Worm (Caenorhabditis elegans) whole organism, mixed stage, embryonic: ENCODE measurements around the gene ubc-23.
A peak's percentile ranks its signal among the peaks of the same experiment; 100 is the strongest.

Experiments
- M03D4.4 ChIP-seq: sonication (generic microtip); optimal IDR thresholded peaks from 2 replicates; lab custom pipeline; 2017; ENCODE audit warnings: mild to moderate bottlenecking, missing genetic modification characterization, missing compliant biosample characterization
- bed-3 ChIP-seq: fragments of 200-800 bp; sonication (Bioruptor generic); optimal IDR thresholded peaks from 3 replicates; lab custom pipeline; 2018; ENCODE audit warnings: mild to moderate bottlenecking, missing genetic modification characterization, moderate library complexity, missing compliant biosample characterization
- blmp-1 ChIP-seq: fragments of 150-350 bp; optimal IDR thresholded peaks from 2 replicates; lab custom pipeline; 2014; ENCODE audit warnings: missing biosample characterization, missing genetic modification characterization
- ceh-39 ChIP-seq: fragments of 150-350 bp; optimal IDR thresholded peaks from 2 replicates; lab custom pipeline; 2014; ENCODE audit warnings: missing biosample characterization, missing genetic modification characterization
- ceh-43 ChIP-seq: fragments of 200-800 bp; sonication (Bioruptor generic); optimal IDR thresholded peaks from 2 replicates; lab custom pipeline; 2018; ENCODE audit warnings: mild to moderate bottlenecking, missing genetic modification characterization, moderate library complexity, missing compliant biosample characterization
- ceh-83 ChIP-seq: fragments of 200-800 bp; sonication (Bioruptor generic); optimal IDR thresholded peaks from 2 replicates; lab custom pipeline; 2018; ENCODE audit warnings: mild to moderate bottlenecking, missing genetic modification characterization, missing compliant biosample characterization
- ces-1 ChIP-seq: fragments of 150-350 bp; optimal IDR thresholded peaks from 2 replicates; lab custom pipeline; 2014; ENCODE audit warnings: missing biosample characterization, missing genetic modification reagents, missing genetic modification characterization
- cnd-1 ChIP-seq: fragments of 200-800 bp; sonication (Bioruptor generic); optimal IDR thresholded peaks from 2 replicates; lab custom pipeline; 2018; ENCODE audit warnings: mild to moderate bottlenecking, missing genetic modification characterization, missing compliant biosample characterization
- drap-1 ChIP-seq: fragments of 200-800 bp; sonication (Bioruptor generic); optimal IDR thresholded peaks from 3 replicates; lab custom pipeline; 2018; ENCODE audit warnings: mild to moderate bottlenecking, missing genetic modification characterization, missing compliant biosample characterization
- elt-1 ChIP-seq: sonication (generic microtip); optimal IDR thresholded peaks from 2 replicates; lab custom pipeline; 2017; ENCODE audit warnings: missing genetic modification characterization, mild to moderate bottlenecking, missing compliant biosample characterization, antibody characterized with exemption, moderate library complexity, borderline replicate concordance; ENCODE audit not compliant: insufficient read depth
- elt-3 ChIP-seq: fragments of 150-350 bp; optimal IDR thresholded peaks from 2 replicates; lab custom pipeline; 2014; ENCODE audit warnings: missing biosample characterization, missing genetic modification characterization
- flh-1 ChIP-seq: fragments of 200-800 bp; sonication (Bioruptor generic); optimal IDR thresholded peaks from 2 replicates; lab custom pipeline; 2018; ENCODE audit warnings: mild to moderate bottlenecking, missing genetic modification characterization, moderate library complexity, missing compliant biosample characterization
- ham-2 ChIP-seq: fragments of 200-800 bp; sonication (Bioruptor generic); optimal IDR thresholded peaks from 2 replicates; lab custom pipeline; 2018; ENCODE audit warnings: mild to moderate bottlenecking, missing genetic modification characterization, missing compliant biosample characterization
- hlh-1 ChIP-seq: fragments of 150-350 bp; optimal IDR thresholded peaks from 2 replicates; lab custom pipeline; 2014; ENCODE audit warnings: missing biosample characterization, missing genetic modification reagents, missing genetic modification characterization
- lin-13 ChIP-seq: fragments of 150-350 bp; optimal IDR thresholded peaks from 2 replicates; lab custom pipeline; 2014; ENCODE audit warnings: missing biosample characterization, missing genetic modification characterization
- lin-32 ChIP-seq: fragments of 200-800 bp; sonication (Bioruptor generic); optimal IDR thresholded peaks from 2 replicates; lab custom pipeline; 2018; ENCODE audit warnings: mild to moderate bottlenecking, missing genetic modification characterization, missing compliant biosample characterization
- lsy-2 ChIP-seq: fragments of 150-350 bp; optimal IDR thresholded peaks from 2 replicates; lab custom pipeline; 2014; ENCODE audit warnings: missing biosample characterization, missing genetic modification characterization
- mab-5 ChIP-seq: fragments of 150-350 bp; optimal IDR thresholded peaks from 2 replicates; lab custom pipeline; 2014; ENCODE audit warnings: missing biosample characterization, missing genetic modification characterization
- mep-1 ChIP-seq: fragments of 150-350 bp; optimal IDR thresholded peaks from 2 replicates; lab custom pipeline; 2017; ENCODE audit warnings: missing biosample characterization, missing genetic modification reagents, missing genetic modification characterization, inconsistent platforms
- mls-2 ChIP-seq: sonication (generic microtip); optimal IDR thresholded peaks from 2 replicates; lab custom pipeline; 2016; ENCODE audit warnings: mild to moderate bottlenecking, missing genetic modification characterization, moderate library complexity, missing compliant biosample characterization
- nhr-12 ChIP-seq: fragments of 150-350 bp; optimal IDR thresholded peaks from 2 replicates; lab custom pipeline; 2014; ENCODE audit warnings: missing biosample characterization, missing genetic modification characterization
- nhr-2 ChIP-seq: fragments of 150-350 bp; optimal IDR thresholded peaks from 2 replicates; lab custom pipeline; 2014; ENCODE audit warnings: missing biosample characterization, missing genetic modification characterization
- nhr-237 ChIP-seq: fragments of 150-350 bp; optimal IDR thresholded peaks from 2 replicates; lab custom pipeline; 2014; ENCODE audit warnings: missing biosample characterization, missing genetic modification characterization
- nhr-28 ChIP-seq: fragments of 150-350 bp; optimal IDR thresholded peaks from 2 replicates; lab custom pipeline; 2014; ENCODE audit warnings: missing biosample characterization, missing genetic modification characterization
- nhr-76 ChIP-seq: sonication (generic microtip); optimal IDR thresholded peaks from 2 replicates; lab custom pipeline; 2017; ENCODE audit warnings: missing biosample characterization, missing genetic modification characterization
- pha-4 ChIP-seq: fragments of 150-350 bp; optimal IDR thresholded peaks from 2 replicates; lab custom pipeline; 2018; ENCODE audit warnings: missing biosample characterization, missing genetic modification reagents, missing genetic modification characterization
- sem-2 ChIP-seq: fragments of 200-800 bp; sonication (Bioruptor generic); optimal IDR thresholded peaks from 2 replicates; lab custom pipeline; 2018; ENCODE audit warnings: mild to moderate bottlenecking, missing genetic modification characterization, missing compliant biosample characterization
- snpc-4 ChIP-seq: fragments of 150-350 bp; optimal IDR thresholded peaks from 2 replicates; lab custom pipeline; 2014; ENCODE audit warnings: missing biosample characterization, missing genetic modification characterization
- sptf-1 ChIP-seq: sonication (generic microtip); optimal IDR thresholded peaks from 2 replicates; lab custom pipeline; 2017; ENCODE audit warnings: mild to moderate bottlenecking, missing genetic modification characterization, moderate library complexity, missing compliant biosample characterization
- tbx-8 ChIP-seq: fragments of 200-800 bp; sonication (Bioruptor generic); optimal IDR thresholded peaks from 2 replicates; lab custom pipeline; 2018; ENCODE audit warnings: mild to moderate bottlenecking, missing genetic modification characterization, moderate library complexity, missing compliant biosample characterization
- unc-120 ChIP-seq: sonication (generic microtip); optimal IDR thresholded peaks from 2 replicates; lab custom pipeline; 2017; ENCODE audit warnings: missing genetic modification characterization, missing compliant biosample characterization; ENCODE audit not compliant: poor library complexity, severe bottlenecking
- unc-39 ChIP-seq: fragments of 150-350 bp; optimal IDR thresholded peaks from 2 replicates; lab custom pipeline; 2014; ENCODE audit warnings: missing biosample characterization, missing genetic modification characterization
- unc-62 ChIP-seq: fragments of 150-350 bp; optimal IDR thresholded peaks from 2 replicates; lab custom pipeline; 2014; ENCODE audit warnings: missing biosample characterization, missing genetic modification reagents, missing genetic modification characterization
- zip-8 ChIP-seq: fragments of 150-350 bp; optimal IDR thresholded peaks from 2 replicates; lab custom pipeline; 2014; ENCODE audit warnings: missing biosample characterization, missing genetic modification characterization
- ztf-11 ChIP-seq: fragments of 150-350 bp; optimal IDR thresholded peaks from 2 replicates; lab custom pipeline; 2014; ENCODE audit warnings: missing biosample characterization, missing genetic modification characterization

ubc-23 gene

DNA sequence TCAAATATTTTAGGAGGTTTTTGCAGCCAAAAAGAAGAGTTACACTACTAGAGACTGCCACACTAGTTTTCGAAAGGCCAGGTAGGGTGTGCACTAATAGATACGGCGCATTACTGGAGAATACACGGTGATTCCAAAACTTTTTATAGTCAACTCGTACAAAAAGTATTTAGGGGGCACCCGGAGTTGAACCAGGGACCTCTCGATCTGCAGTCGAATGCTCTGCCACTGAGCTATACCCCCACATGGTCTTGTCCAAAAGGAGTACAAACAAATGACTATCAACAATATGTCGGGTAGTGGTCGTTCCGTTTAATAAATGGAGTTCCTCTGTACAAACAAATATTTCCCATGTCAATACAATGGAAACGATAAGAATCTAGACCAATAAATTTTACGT lies 26.2 kb upstream of the ubc-23 start:
- no peak for TF ChIP-seq zip-8 (tag; lab: Kevin White, UChicago)
- TF ChIP-seq drap-1 (GFP tag; lab: Kevin White, UChicago), result peak; percentile 50
- no peak for TF ChIP-seq flh-1 (GFP tag; lab: Kevin White, UChicago)
- TF ChIP-seq pha-4 (tag; lab: Kevin White, UChicago), result peak; percentile 71
- TF ChIP-seq bed-3 (GFP tag; lab: Kevin White, UChicago), result no peak
- TF ChIP-seq mep-1 (tag; lab: Kevin White, UChicago), result no peak
- TF ChIP-seq elt-1, result no peak
- TF ChIP-seq nhr-28, result no peak
- no peak for TF ChIP-seq nhr-237
- TF ChIP-seq unc-62 (GFP tag; lab: Kevin White, UChicago), result no peak
- peak; percentile 46 for TF ChIP-seq ceh-83 (GFP tag; lab: Kevin White, UChicago)
- TF ChIP-seq ces-1 (GFP tag; lab: Kevin White, UChicago), result no peak
- no peak for TF ChIP-seq unc-120 (tag; lab: Kevin White, UChicago)
- TF ChIP-seq ceh-43, result no peak
- peak; percentile 38 for TF ChIP-seq cnd-1 (tag; lab: Kevin White, UChicago)
- peak; percentile 20 for TF ChIP-seq tbx-8 (GFP tag; lab: Kevin White, UChicago)
- no peak for TF ChIP-seq ham-2 (GFP tag; lab: Kevin White, UChicago)
- peak; percentile 50 for TF ChIP-seq sem-2 (GFP tag; lab: Kevin White, UChicago)
- no peak for TF ChIP-seq elt-3 (tag; lab: Kevin White, UChicago)
- peak; percentile 17 for TF ChIP-seq lin-32 (GFP tag; lab: Kevin White, UChicago)
- TF ChIP-seq sptf-1 (tag; lab: Kevin White, UChicago), result peak; percentile 48
- no peak for TF ChIP-seq ztf-11
- TF ChIP-seq hlh-1 (tag; lab: Kevin White, UChicago), result no peak
- no peak for TF ChIP-seq mab-5 (tag; lab: Kevin White, UChicago)
- TF ChIP-seq lin-13, result no peak
- no peak for TF ChIP-seq nhr-12 (tag; lab: Kevin White, UChicago)
- no peak for TF ChIP-seq nhr-76
- no peak for TF ChIP-seq lsy-2 (tag; lab: Kevin White, UChicago)
- peak; percentile 34 for TF ChIP-seq M03D4.4 (tag; lab: Kevin White, UChicago)
- peak; percentile 9 for TF ChIP-seq mls-2 (tag; lab: Kevin White, UChicago)
- TF ChIP-seq nhr-2 (tag; lab: Kevin White, UChicago), result no peak
- no peak for TF ChIP-seq snpc-4 (tag; lab: Kevin White, UChicago)
- TF ChIP-seq ceh-39 (tag; lab: Kevin White, UChicago), result no peak
- no peak for TF ChIP-seq unc-39 (tag; lab: Kevin White, UChicago)
- TF ChIP-seq blmp-1 (tag; lab: Kevin White, UChicago), result no peak

DNA sequence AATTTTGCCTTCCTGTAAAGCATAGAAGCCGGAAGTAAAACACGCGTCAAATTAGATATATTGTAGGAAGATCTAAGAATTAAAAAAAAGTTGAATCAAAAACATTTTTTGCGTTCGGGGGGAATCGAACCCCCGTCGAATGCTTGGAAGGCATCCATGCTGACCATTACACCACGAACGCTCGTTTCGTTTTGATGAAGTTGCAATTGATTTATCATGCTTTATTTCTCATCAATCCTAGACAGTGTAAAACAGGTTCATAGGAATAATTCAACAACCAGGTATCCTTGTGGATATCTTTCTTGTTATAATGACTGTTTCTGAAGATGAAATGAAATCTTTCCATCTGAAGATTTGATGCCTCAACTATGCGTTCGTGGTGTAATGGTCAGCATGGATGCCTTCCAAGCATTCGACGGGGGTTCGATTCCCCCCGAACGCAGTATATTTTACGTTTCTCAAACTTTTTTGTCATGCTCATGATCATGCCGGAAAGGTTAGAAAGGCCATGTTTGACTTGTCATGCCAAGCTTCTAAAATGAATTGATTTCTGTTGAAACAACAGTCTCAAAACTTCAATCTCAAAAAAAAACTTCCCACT lies 24.2 kb upstream of the ubc-23 start:
- TF ChIP-seq ztf-11 (no peak), unc-39 (tag; lab: Kevin White, UChicago) (no peak), nhr-237 (no peak), unc-120 (tag; lab: Kevin White, UChicago) (no peak), unc-62 (GFP tag; lab: Kevin White, UChicago) (no peak), M03D4.4 (tag; lab: Kevin White, UChicago) (no peak), nhr-76 (no peak), elt-3 (tag; lab: Kevin White, UChicago) (no peak), ceh-43 (no peak)

DNA sequence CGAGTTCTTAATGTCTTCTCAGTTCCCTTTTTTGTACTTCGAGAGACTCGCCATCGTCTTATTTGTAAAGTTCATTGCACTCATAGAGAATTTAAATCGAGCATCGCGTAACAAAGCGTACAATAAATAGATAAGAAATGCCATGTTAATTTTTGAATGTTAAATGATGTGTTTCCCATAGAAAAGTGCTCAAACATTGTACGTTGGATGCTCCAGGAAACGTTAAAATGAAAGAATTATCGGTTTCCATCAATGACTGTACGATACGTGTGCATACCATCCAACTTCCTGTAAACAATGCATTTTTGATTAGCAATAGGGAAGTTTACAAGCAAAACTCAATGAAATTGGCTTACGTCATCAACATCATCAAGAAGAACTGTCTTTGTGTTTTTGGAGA lies 23.4 kb upstream of the ubc-23 start:
- TF ChIP-seq ceh-43 (no peak), lsy-2 (tag; lab: Kevin White, UChicago) (no peak), nhr-28 (no peak), M03D4.4 (tag; lab: Kevin White, UChicago) (no peak), lin-13 (no peak), bed-3 (GFP tag; lab: Kevin White, UChicago) (no peak)
- TF ChIP-seq, all 35 proteins: peak for 0

DNA sequence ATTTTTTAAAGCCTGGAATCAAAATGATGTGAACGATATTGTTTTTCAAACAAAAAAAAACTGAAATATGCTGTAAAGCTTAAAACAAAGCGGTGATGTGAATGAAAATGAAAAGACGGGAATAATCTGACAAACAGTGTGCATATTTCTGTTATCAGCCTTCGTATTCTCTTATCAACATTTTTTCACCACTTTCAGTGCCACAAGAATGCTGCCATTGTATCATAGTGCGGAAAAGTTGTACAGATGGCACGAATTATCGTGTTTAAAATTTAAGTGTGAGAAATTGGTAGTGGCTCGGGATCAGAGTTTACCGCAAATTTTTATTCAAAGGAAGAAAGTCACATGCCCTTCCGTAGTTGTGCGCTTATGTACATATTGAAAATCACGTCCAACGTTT lies 19.7 kb upstream of the ubc-23 start, which contains the start of gene ifd-1:
Gene ifd-1 (minus strand): TSS at position 12 of the 400 bp plus-strand sequence.
- TF ChIP-seq lin-13 (no peak), unc-120 (tag; lab: Kevin White, UChicago) (no peak), nhr-2 (tag; lab: Kevin White, UChicago) (no peak), unc-39 (tag; lab: Kevin White, UChicago) (no peak), hlh-1 (tag; lab: Kevin White, UChicago) (no peak), sptf-1 (tag; lab: Kevin White, UChicago) (no peak), zip-8 (tag; lab: Kevin White, UChicago) (no peak), nhr-76 (no peak)
